Worm (Caenorhabditis elegans) whole organism, L2 larva: ENCODE data around the gene nlp-33.

Experiments used
- F13H6.1 ChIP-seq: sonication (generic microtip); optimal IDR thresholded peaks from 2 replicates; lab custom pipeline; 2016; ENCODE audit warnings: missing genetic modification characterization, missing compliant biosample characterization
- aly-2 ChIP-seq: fragments of 150-350 bp; optimal IDR thresholded peaks from 2 replicates; lab custom pipeline; 2014; ENCODE audit warnings: missing biosample characterization, missing genetic modification characterization
- skn-1 ChIP-seq: sonication (generic microtip); optimal IDR thresholded peaks from 2 replicates; lab custom pipeline; 2017; ENCODE audit warnings: missing biosample characterization, missing genetic modification characterization
- snpc-4 ChIP-seq: fragments of 150-350 bp; optimal IDR thresholded peaks from 2 replicates; lab custom pipeline; 2014; ENCODE audit warnings: missing biosample characterization, missing genetic modification characterization
- ztf-11 ChIP-seq: sonication (generic microtip); optimal IDR thresholded peaks from 2 replicates; lab custom pipeline; 2017; ENCODE audit warnings: missing biosample characterization, missing genetic modification characterization

ce11 chrV:11144694-11145093 lies 2.5 kb upstream of the nlp-33 start, which contains the start of gene C06H2.7:
- no peak for TF ChIP-seq skn-1 (tag; lab: Kevin White, UChicago)
- no peak for TF ChIP-seq F13H6.1 (tag; lab: Kevin White, UChicago)
- no peak for TF ChIP-seq ztf-11 (tag; lab: Kevin White, UChicago)
- no peak for TF ChIP-seq snpc-4 (tag; lab: Kevin White, UChicago)
- no peak for TF ChIP-seq aly-2 (tag; lab: Kevin White, UChicago)
